Worm (Caenorhabditis elegans) whole organism, L4 larva: ENCODE measurements around the gene swd-2.1.

Source experiments
- F26F4.8 ChIP-seq: fragments of 200-800 bp; sonication (Bioruptor generic); conservative IDR thresholded peaks from 2 replicates; pipeline ENCODE4 v1.3.6; 2022; ENCODE audit warnings: missing genetic modification characterization, missing compliant biosample characterization
- ceh-44 ChIP-seq: fragments of 200-800 bp; sonication (Bioruptor generic); IDR thresholded peaks from 2 replicates; pipeline ENCODE4 v1.3.6; 2022; ENCODE audit warnings: missing genetic modification reagents, missing genetic modification characterization, missing compliant biosample characterization
- dmd-9 ChIP-seq: fragments of 200-800 bp; sonication (Bioruptor generic); IDR thresholded peaks from 2 replicates; pipeline ENCODE4 v1.3.6; 2022; ENCODE audit warnings: missing genetic modification reagents, missing genetic modification characterization, missing compliant biosample characterization
- fkh-10 ChIP-seq: fragments of 150-350 bp; optimal IDR thresholded peaks from 2 replicates; lab custom pipeline; 2014; ENCODE audit warnings: missing biosample characterization, missing genetic modification reagents, missing genetic modification characterization
- lin-13 ChIP-seq: fragments of 150-350 bp; optimal IDR thresholded peaks from 2 replicates; lab custom pipeline; 2014; ENCODE audit warnings: missing biosample characterization, missing genetic modification reagents, missing genetic modification characterization
- lin-15B ChIP-seq: fragments of 150-350 bp; sonication (generic microtip); optimal IDR thresholded peaks from 3 replicates; lab custom pipeline; 2014; ENCODE audit warnings: missing biosample characterization, missing genetic modification characterization
- mdl-1 ChIP-seq, 2 experiments: fragments of 150-350 bp in 1 of 2; sonication (generic microtip) in 1 of 2; optimal IDR thresholded peaks; 2 replicates each; lab custom pipeline; 2014 to 2017; ENCODE audit warnings: missing biosample characterization in 2 of 2, missing genetic modification characterization in 2 of 2
- mxl-2 ChIP-seq: fragments of 200-800 bp; sonication (Bioruptor generic); conservative IDR thresholded peaks from 2 replicates; pipeline ENCODE4 v1.3.6; 2022; ENCODE audit warnings: missing genetic modification reagents, missing genetic modification characterization, missing compliant biosample characterization
- nhr-25 ChIP-seq: sonication (generic microtip); optimal IDR thresholded peaks from 2 replicates; lab custom pipeline; 2017; ENCODE audit warnings: missing genetic modification characterization, mild to moderate bottlenecking, missing compliant biosample characterization, antibody characterized with exemption, moderate library complexity, borderline replicate concordance; ENCODE audit not compliant: insufficient read depth
- nhr-28 ChIP-seq: fragments of 150-350 bp; optimal IDR thresholded peaks from 2 replicates; lab custom pipeline; 2014; ENCODE audit warnings: missing biosample characterization, missing genetic modification characterization
- nhr-77 ChIP-seq: fragments of 150-350 bp; optimal IDR thresholded peaks from 2 replicates; lab custom pipeline; 2014; ENCODE audit warnings: missing biosample characterization, missing genetic modification characterization
- snpc-4 ChIP-seq: fragments of 150-350 bp; optimal IDR thresholded peaks from 2 replicates; lab custom pipeline; 2014; ENCODE audit warnings: missing biosample characterization, missing genetic modification characterization
- unc-62 ChIP-seq, 3 experiments: fragments of 150-350 bp in 1 of 3; sonication (generic microtip); optimal IDR thresholded peaks in 2 of 3; peaks in 1 of 3; 1 replicate in 1 of 3; 2 replicates in 2 of 3; lab custom pipeline; 2014 to 2017; ENCODE audit warnings: missing biosample characterization in 3 of 3, missing genetic modification characterization in 3 of 3, missing genetic modification reagents in 3 of 3, missing genotype in 1 of 3
- zag-1 ChIP-seq: fragments of 150-350 bp; optimal IDR thresholded peaks from 2 replicates; lab custom pipeline; 2014; ENCODE audit warnings: missing biosample characterization, missing genetic modification characterization

- no peak for TF ChIP-seq nhr-25 (tag; lab: Kevin White, UChicago)
- no peak for TF ChIP-seq nhr-77 (tag; lab: Kevin White, UChicago)
- TF ChIP-seq dmd-9 (GFP tag; lab: Robert Waterston, UW) = no peak
- no peak for TF ChIP-seq lin-13 (GFP tag; lab: Kevin White, UChicago)
- no peak for TF ChIP-seq fkh-10 (GFP tag; lab: Kevin White, UChicago)
- TF ChIP-seq unc-62 (GFP tag; optimal IDR thresholded peaks at IDR 0.05 in 1 of 2; lab: Kevin White, UChicago) = no peak
- TF ChIP-seq unc-62 (tag; optimal IDR thresholded peaks at IDR 0.05; lab: Kevin White, UChicago) = no peak
- TF ChIP-seq snpc-4 (tag; lab: Kevin White, UChicago) = no peak
- no peak for TF ChIP-seq lin-15B
- no peak for TF ChIP-seq F26F4.8
- no peak for TF ChIP-seq mdl-1 (tag; optimal IDR thresholded peaks at IDR 0.05; lab: Kevin White, UChicago)
- no peak for TF ChIP-seq mxl-2 (GFP tag; lab: Robert Waterston, UW)
- no peak for TF ChIP-seq nhr-28 (tag; lab: Kevin White, UChicago)
- TF ChIP-seq ceh-44 (GFP tag; lab: Robert Waterston, UW) = no peak
- TF ChIP-seq zag-1 (tag; lab: Kevin White, UChicago) = no peak
Observed at ce11 chrIV:7727258-7727657, 48.6 kb upstream of the swd-2.1 start.
